Fruit fly (Drosophila melanogaster): ENCODE data around the gene Cpr78Cc.

DNA sequence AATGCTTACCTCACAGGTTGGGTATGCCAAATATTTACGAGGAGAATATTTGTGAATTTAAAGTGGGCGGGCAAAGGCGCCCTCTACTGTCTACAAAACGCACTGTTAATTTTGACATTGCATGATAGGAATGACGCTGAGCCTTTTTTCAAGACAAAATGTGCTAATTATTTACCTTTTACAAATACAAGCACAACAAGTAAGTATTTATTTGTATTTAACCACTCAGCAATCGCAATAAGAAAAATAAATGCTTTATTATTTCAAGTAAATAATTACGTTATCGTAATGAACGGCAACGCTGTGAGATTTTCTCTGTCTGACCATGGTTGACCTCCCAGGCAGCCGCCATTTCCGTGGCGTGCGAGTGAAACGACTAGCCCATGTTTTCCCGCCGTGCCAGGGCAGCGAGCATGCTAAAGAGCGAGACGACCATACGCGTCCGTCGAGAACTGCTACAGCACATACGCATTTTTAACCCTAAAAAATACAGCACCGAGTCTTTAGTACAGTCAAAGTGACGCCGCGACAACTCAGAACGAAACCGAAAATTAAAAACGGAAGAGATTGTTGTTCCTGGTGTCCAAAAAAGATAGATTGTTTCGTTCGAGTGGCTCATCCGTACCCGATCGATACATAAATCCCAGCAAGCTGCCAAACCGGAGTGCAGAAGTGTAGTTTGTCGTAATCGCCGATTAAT, 14.6 kb upstream of the Cpr78Cc start, which contains the start of the genes CG12974 and pzg:
- no peak for TF ChIP-seq CG8478 (optimal IDR thresholded peaks at IDR 0.05)
- peak; percentile 88 to 90 for TF ChIP-seq CTCF (optimal IDR thresholded peaks at IDR 0.05)
